Fruit fly (Drosophila melanogaster) whole organism, embryonic: ENCODE data around the gene CG9467.

ENCODE experiments used
- CG10543 ChIP-seq: fragments of 200-800 bp; sonication (Bioruptor generic); optimal IDR thresholded peaks from 3 replicates; lab custom pipeline; 2017; ENCODE audit warnings: missing biosample characterization, mild to moderate bottlenecking, missing genetic modification characterization, moderate library complexity
- CG11456 ChIP-seq: fragments of 200-800 bp; sonication (Bioruptor generic); IDR thresholded peaks from 3 replicates; pipeline ENCODE4 v1.3.6; 2022; ENCODE audit warnings: missing biosample characterization, missing genetic modification characterization
- CG12071 ChIP-seq: fragments of 200-800 bp; sonication (Bioruptor generic); optimal IDR thresholded peaks from 3 replicates; lab custom pipeline; 2018; ENCODE audit warnings: missing biosample characterization, mild to moderate bottlenecking, missing genetic modification characterization
- CG12104 ChIP-seq: fragments of 200-800 bp; sonication (Bioruptor generic); optimal IDR thresholded peaks from 3 replicates; lab custom pipeline; 2016; ENCODE audit warnings: missing biosample characterization, missing genetic modification characterization
- CG13624 ChIP-seq: fragments of 200-800 bp; sonication (Bioruptor generic); optimal IDR thresholded peaks from 2 replicates; lab custom pipeline; 2016; ENCODE audit warnings: missing biosample characterization, missing genetic modification characterization
- CG14050 ChIP-seq: fragments of 200-800 bp; sonication (Bioruptor generic); IDR thresholded peaks from 3 replicates; pipeline ENCODE4 v1.3.6; 2022; ENCODE audit warnings: missing biosample characterization, missing genetic modification characterization
- CG15011 ChIP-seq: fragments of 200-800 bp; sonication (Bioruptor generic); optimal IDR thresholded peaks from 3 replicates; lab custom pipeline; 2018; ENCODE audit warnings: missing biosample characterization, mild to moderate bottlenecking, missing genetic modification characterization
- CG1647 ChIP-seq: fragments of 200-800 bp; sonication (Bioruptor generic); optimal IDR thresholded peaks from 3 replicates; lab custom pipeline; 2016; ENCODE audit warnings: missing biosample characterization, missing genetic modification characterization
- CG16815 ChIP-seq: fragments of 200-800 bp; sonication (Bioruptor generic); optimal IDR thresholded peaks from 3 replicates; lab custom pipeline; 2017; ENCODE audit warnings: missing biosample characterization, mild to moderate bottlenecking, missing genetic modification characterization
- CG16863 ChIP-seq: fragments of 200-800 bp; sonication (Bioruptor generic); optimal IDR thresholded peaks from 3 replicates; lab custom pipeline; 2016; ENCODE audit warnings: missing biosample characterization, missing genetic modification characterization
- CG18476 ChIP-seq: fragments of 200-800 bp; sonication (Bioruptor generic); optimal IDR thresholded peaks from 2 replicates; lab custom pipeline; 2016; ENCODE audit warnings: missing biosample characterization, mild to moderate bottlenecking, missing genetic modification characterization
- CG2120 ChIP-seq: fragments of 200-800 bp; sonication (Bioruptor generic); optimal IDR thresholded peaks from 3 replicates; lab custom pipeline; 2016; ENCODE audit warnings: missing biosample characterization, missing genetic modification characterization
- CG31441 ChIP-seq: fragments of 200-800 bp; sonication (Bioruptor generic); IDR thresholded peaks from 2 replicates; pipeline ENCODE4 v1.3.6; 2022; ENCODE audit warnings: missing biosample characterization, missing genetic modification characterization
- CG3281 ChIP-seq: fragments of 200-800 bp; sonication (Bioruptor generic); optimal IDR thresholded peaks from 3 replicates; lab custom pipeline; 2017; ENCODE audit warnings: missing biosample characterization, mild to moderate bottlenecking, missing genetic modification characterization
- CG42726 ChIP-seq: fragments of 200-800 bp; sonication (Bioruptor generic); IDR thresholded peaks from 2 replicates; pipeline ENCODE4 v1.3.6; 2022; ENCODE audit warnings: missing biosample characterization, missing genetic modification characterization; ENCODE audit not compliant: partially characterized antibody
- CG7372 ChIP-seq: fragments of 200-800 bp; sonication (Bioruptor generic); IDR thresholded peaks from 2 replicates; pipeline ENCODE4 v1.3.6; 2022; ENCODE audit warnings: missing biosample characterization, missing genetic modification characterization
- CG7786 ChIP-seq: fragments of 200-800 bp; sonication (Bioruptor generic); optimal IDR thresholded peaks from 2 replicates; lab custom pipeline; 2016; ENCODE audit warnings: missing biosample characterization, missing genetic modification characterization
- CG7963 ChIP-seq: fragments of 200-800 bp; sonication (Bioruptor generic); IDR thresholded peaks from 3 replicates; pipeline ENCODE4 v1.3.6; 2022; ENCODE audit warnings: missing biosample characterization, missing genetic modification characterization; ENCODE audit not compliant: partially characterized antibody
- D19A ChIP-seq: fragments of 200-800 bp; optimal IDR thresholded peaks from 3 replicates; lab custom pipeline; 2019; ENCODE audit warnings: missing biosample characterization, mild to moderate bottlenecking, missing genetic modification characterization, moderate library complexity
- D19B ChIP-seq: fragments of 200-800 bp; sonication (Bioruptor generic); optimal IDR thresholded peaks from 2 replicates; lab custom pipeline; 2017; ENCODE audit warnings: missing biosample characterization, mild to moderate bottlenecking, missing genetic modification characterization
- Dp ChIP-seq: fragments of 200-800 bp; sonication (Bioruptor generic); optimal IDR thresholded peaks from 2 replicates; lab custom pipeline; 2018; ENCODE audit warnings: missing biosample characterization, mild to moderate bottlenecking, missing genetic modification characterization, moderate library complexity
- H2.0 ChIP-seq: fragments of 200-800 bp; sonication (Bioruptor generic); IDR thresholded peaks from 2 replicates; pipeline ENCODE4 v1.3.6; 2022; ENCODE audit warnings: missing biosample characterization, missing genetic modification characterization
- HmgZ ChIP-seq: fragments of 200-800 bp; sonication (Bioruptor generic); optimal IDR thresholded peaks from 2 replicates; lab custom pipeline; 2018; ENCODE audit warnings: missing biosample characterization, mild to moderate bottlenecking, missing genetic modification characterization
- Hmr ChIP-seq: fragments of 200-800 bp; sonication (Bioruptor generic); optimal IDR thresholded peaks from 3 replicates; lab custom pipeline; 2017; ENCODE audit warnings: mild to moderate bottlenecking, missing biosample characterization, missing genetic modification reagents, missing genetic modification characterization
- Jarid2 ChIP-seq: fragments of 200-800 bp; sonication (Bioruptor generic); optimal IDR thresholded peaks from 3 replicates; lab custom pipeline; 2017; ENCODE audit warnings: mild to moderate bottlenecking, missing biosample characterization, missing genetic modification reagents, missing genetic modification characterization
- Mad ChIP-seq: fragments of 200-800 bp; sonication (Bioruptor generic); optimal IDR thresholded peaks from 2 replicates; lab custom pipeline; 2016; ENCODE audit warnings: missing biosample characterization, missing genetic modification characterization
- Max ChIP-seq: fragments of 200-800 bp; sonication (Bioruptor generic); optimal IDR thresholded peaks from 2 replicates; lab custom pipeline; 2016; ENCODE audit warnings: missing biosample characterization, mild to moderate bottlenecking, missing genetic modification characterization
- NC2α ChIP-seq: fragments of 200-800 bp; sonication (Bioruptor generic); optimal IDR thresholded peaks from 2 replicates; lab custom pipeline; 2016; ENCODE audit warnings: missing biosample characterization, missing genetic modification characterization
- NC2β ChIP-seq: fragments of 200-800 bp; sonication (Bioruptor generic); optimal IDR thresholded peaks from 2 replicates; lab custom pipeline; 2016; ENCODE audit warnings: missing biosample characterization, missing genetic modification characterization
- Stat92E ChIP-seq, 3 experiments: fragments of >200 bp in 2 of 3; fragments of 200-800 bp in 1 of 3; sonication (Bioruptor generic) in 1 of 3; optimal IDR thresholded peaks; 2 replicates each; lab custom pipeline; 2017 to 2019; ENCODE audit warnings: missing biosample characterization in 3 of 3, missing genetic modification characterization in 3 of 3, mild to moderate bottlenecking in 1 of 3, moderate library complexity in 1 of 3
- ap ChIP-seq: fragments of 200-800 bp; sonication (Bioruptor generic); IDR thresholded peaks from 2 replicates; pipeline ENCODE4 v1.3.6; 2022; ENCODE audit warnings: missing biosample characterization, missing genetic modification characterization
- bbx ChIP-seq: fragments of 200-800 bp; sonication (Bioruptor generic); IDR thresholded peaks from 2 replicates; pipeline ENCODE4 v1.3.6; 2022; ENCODE audit warnings: missing biosample characterization, missing genetic modification characterization; ENCODE audit not compliant: partially characterized antibody
- dmrt99B ChIP-seq: fragments of 200-800 bp; sonication (Bioruptor generic); optimal IDR thresholded peaks from 2 replicates; lab custom pipeline; 2018; ENCODE audit warnings: missing biosample characterization, mild to moderate bottlenecking, missing genetic modification characterization, moderate library complexity
- fru ChIP-seq: fragments of >200 bp; optimal IDR thresholded peaks from 2 replicates; lab custom pipeline; 2017
- grn ChIP-seq: fragments of 200-800 bp; sonication (Bioruptor generic); optimal IDR thresholded peaks from 3 replicates; lab custom pipeline; 2017; ENCODE audit warnings: missing biosample characterization, missing genetic modification characterization
- h ChIP-seq: fragments of >200 bp; optimal IDR thresholded peaks from 2 replicates; lab custom pipeline; 2017
- her ChIP-seq: fragments of 200-800 bp; sonication (Bioruptor generic); optimal IDR thresholded peaks from 2 replicates; lab custom pipeline; 2016; ENCODE audit warnings: missing biosample characterization, missing genetic modification characterization
- kay ChIP-seq: fragments of 200-800 bp; sonication (Bioruptor generic); optimal IDR thresholded peaks from 2 replicates; lab custom pipeline; 2016; ENCODE audit warnings: missing biosample characterization, missing genetic modification characterization
- lilli ChIP-seq: fragments of 200-800 bp; sonication (Bioruptor generic); optimal IDR thresholded peaks from 3 replicates; lab custom pipeline; 2016; ENCODE audit warnings: missing biosample characterization, missing genetic modification characterization
- maf-S ChIP-seq: fragments of 200-800 bp; sonication (Bioruptor generic); optimal IDR thresholded peaks from 2 replicates; lab custom pipeline; 2016; ENCODE audit warnings: missing biosample characterization, missing genetic modification characterization
- psq ChIP-seq: fragments of 200-800 bp; sonication (Bioruptor generic); optimal IDR thresholded peaks from 2 replicates; lab custom pipeline; 2017; ENCODE audit warnings: missing biosample characterization, missing genetic modification characterization
- ro ChIP-seq: fragments of 200-800 bp; sonication (Bioruptor generic); IDR thresholded peaks from 2 replicates; pipeline ENCODE4 v1.3.6; 2022; ENCODE audit warnings: missing biosample characterization, missing genetic modification characterization
- run ChIP-seq: fragments of 200-800 bp; sonication (Bioruptor generic); optimal IDR thresholded peaks from 3 replicates; lab custom pipeline; 2018; ENCODE audit warnings: missing biosample characterization, mild to moderate bottlenecking, missing genetic modification characterization
- sob ChIP-seq: fragments of 200-800 bp; sonication (Bioruptor generic); IDR thresholded peaks from 2 replicates; pipeline ENCODE4 v1.3.6; 2022; ENCODE audit warnings: missing biosample characterization, missing genetic modification characterization
- ssp ChIP-seq: fragments of 200-800 bp; sonication (Bioruptor generic); IDR thresholded peaks from 2 replicates; pipeline ENCODE4 v1.3.6; 2022; ENCODE audit warnings: missing biosample characterization, missing genetic modification characterization
- tx ChIP-seq: fragments of 200-800 bp; sonication (Bioruptor generic); optimal IDR thresholded peaks from 2 replicates; lab custom pipeline; 2016; ENCODE audit warnings: missing biosample characterization, missing genetic modification characterization
- vnd ChIP-seq: fragments of 200-800 bp; sonication (Bioruptor generic); IDR thresholded peaks from 3 replicates; pipeline ENCODE4 v1.3.6; 2022; ENCODE audit warnings: missing biosample characterization, missing genetic modification characterization; ENCODE audit not compliant: partially characterized antibody
- yki ChIP-seq: fragments of >200 bp; optimal IDR thresholded peaks from 3 replicates; lab custom pipeline; 2018
- zf30C ChIP-seq: fragments of 200-800 bp; sonication (Bioruptor generic); optimal IDR thresholded peaks from 3 replicates; lab custom pipeline; 2018; ENCODE audit warnings: missing biosample characterization, mild to moderate bottlenecking, missing genetic modification characterization

The CG9467 gene

DNA sequence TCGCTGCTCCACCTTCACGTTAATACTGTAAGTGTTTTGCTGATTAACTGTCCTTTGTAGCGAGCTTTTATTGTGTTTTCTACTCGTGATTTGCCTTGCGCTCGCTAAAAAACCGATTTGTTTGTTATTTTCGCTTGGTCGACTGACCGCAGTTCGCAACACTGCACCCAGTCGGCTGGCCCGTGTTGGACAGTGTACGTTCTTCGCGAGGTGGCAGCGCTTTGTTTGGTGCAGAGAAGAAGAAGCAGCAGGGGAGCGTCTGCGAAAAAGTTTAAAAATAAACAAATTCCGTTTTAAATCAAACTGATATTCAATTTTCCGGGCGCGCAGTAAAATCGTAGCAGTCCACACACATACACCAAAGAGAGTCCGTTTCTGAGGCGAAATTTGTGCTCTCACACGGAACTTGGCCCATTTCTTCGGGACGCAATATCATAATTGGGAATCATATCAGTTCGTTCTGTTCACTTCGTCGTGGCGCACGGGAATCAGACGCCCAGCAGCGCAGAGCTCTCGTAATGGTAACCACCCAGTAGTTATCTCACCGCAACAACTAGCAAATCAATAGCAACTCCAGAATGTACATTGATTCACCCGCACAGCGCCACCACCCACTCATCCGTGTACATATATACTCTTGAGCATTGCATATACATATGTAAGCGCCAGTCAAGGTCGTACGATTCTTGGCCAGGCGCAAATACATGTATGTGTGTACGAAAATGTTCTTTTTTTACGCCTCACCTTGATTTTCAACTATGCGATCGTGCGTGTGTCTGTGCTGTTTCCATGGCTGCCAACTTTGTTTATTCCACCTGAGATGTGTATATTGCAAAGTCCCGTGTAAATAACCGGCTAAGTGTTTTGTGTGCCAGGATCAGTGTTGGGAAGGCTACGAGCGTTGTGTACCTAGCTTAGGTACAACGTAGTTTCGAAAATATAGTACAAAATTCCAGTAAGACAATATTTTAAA is 32.9 kb downstream of the CG9467 start, which contains the start of gene Naa80 (continued):
- no peak for TF ChIP-seq Jarid2 (GFP tag; lab: Kevin White, UChicago)
- peak; percentile 24 for TF ChIP-seq CG16815
- peak; percentile 27 for TF ChIP-seq CG16863 (GFP tag; lab: Kevin White, UChicago)
- TF ChIP-seq fru (lab: Kevin White, UChicago), result no peak
- TF ChIP-seq psq (GFP tag; lab: Kevin White, UChicago), result no peak
- peak; percentile 86 for TF ChIP-seq sob (GFP tag; lab: Robert Waterston, UW)
- TF ChIP-seq ap (GFP tag; lab: Robert Waterston, UW), result no peak
- peak; percentile 53 for TF ChIP-seq H2.0 (GFP tag; lab: Robert Waterston, UW)
- TF ChIP-seq Hmr (GFP tag; lab: Kevin White, UChicago), result peak; percentile 83
- no peak for TF ChIP-seq CG15011
- peak; percentile 65 for TF ChIP-seq bbx (GFP tag; lab: Robert Waterston, UW)
- peak; percentile 65 for TF ChIP-seq CG42726 (GFP tag; lab: Robert Waterston, UW)
- peak; percentile 84 for TF ChIP-seq her
- no peak for TF ChIP-seq vnd (GFP tag; lab: Robert Waterston, UW)
- peak; percentile 10 for TF ChIP-seq grn
- peak; percentile 89 for TF ChIP-seq CG2120 (GFP tag; lab: Kevin White, UChicago)
- TF ChIP-seq tx, result peak; percentile 69
- no peak; the same call in 2 of the 3 replicates for TF ChIP-seq CG14050 (GFP tag; lab: Robert Waterston, UW)
- no peak for TF ChIP-seq CG7963 (GFP tag; lab: Robert Waterston, UW)
- peak; percentile 51 for TF ChIP-seq CG3281 (GFP tag; lab: Kevin White, UChicago)
- peak; percentile 8 for TF ChIP-seq D19B (GFP tag; lab: Kevin White, UChicago)
- peak; percentile 43 for TF ChIP-seq CG18476
- no peak for TF ChIP-seq ro (GFP tag; lab: Robert Waterston, UW)
- peak; percentile 71 for TF ChIP-seq kay (GFP tag; lab: Kevin White, UChicago)
- peak; percentile 41; the same call in 1 of the 2 replicates for TF ChIP-seq ssp (GFP tag; lab: Robert Waterston, UW)
- peak; percentile 57 for TF ChIP-seq NC2α
- peak; percentile 73 for TF ChIP-seq CG1647 (GFP tag; lab: Kevin White, UChicago)
- TF ChIP-seq zf30C, result no peak
- TF ChIP-seq CG11456, result peak; percentile 80
- TF ChIP-seq Dp (GFP tag; lab: Kevin White, UChicago), result peak; percentile 83
- TF ChIP-seq Max, result peak; percentile 57
- TF ChIP-seq maf-S (GFP tag; lab: Kevin White, UChicago), result peak; percentile 84
- peak; percentile 72 for TF ChIP-seq CG10543
- TF ChIP-seq CG31441 (GFP tag; lab: Robert Waterston, UW), result no peak; the same call in 1 of the 2 replicates
- TF ChIP-seq h (lab: Kevin White, UChicago), result no peak
- no peak for TF ChIP-seq dmrt99B (tag; lab: Kevin White, UChicago)
- peak; percentile 87 for TF ChIP-seq HmgZ (tag; lab: Kevin White, UChicago)
- TF ChIP-seq D19A, result peak; percentile 25
- peak; percentile 76 for TF ChIP-seq CG7786 (GFP tag; lab: Kevin White, UChicago)
- peak; percentile 32 for TF ChIP-seq CG12071 (GFP tag; lab: Kevin White, UChicago)
- TF ChIP-seq CG12104, result peak; percentile 36
- TF ChIP-seq Mad (GFP tag; lab: Kevin White, UChicago), result peak; percentile 69
- peak; percentile 88 for TF ChIP-seq CG13624 (GFP tag; lab: Kevin White, UChicago)
- peak in 1 of 3 experiments; percentile 24 for TF ChIP-seq Stat92E (GFP tag; optimal IDR thresholded peaks at IDR 0.05; lab: Kevin White, UChicago)
- TF ChIP-seq yki (lab: Kevin White, UChicago), result no peak
- no peak for TF ChIP-seq CG7372 (GFP tag; lab: Robert Waterston, UW)
- TF ChIP-seq run (tag; lab: Kevin White, UChicago), result no peak
- TF ChIP-seq lilli (GFP tag; lab: Kevin White, UChicago), result peak; percentile 75
- peak; percentile 31 for TF ChIP-seq NC2β (GFP tag; lab: Kevin White, UChicago)
